Worm (Caenorhabditis elegans): ENCODE data around the gene srg-68.

ce11 chrV:5439068-5439467, 26.2 kb downstream of the srg-68 start, which contains the start of gene snpc-1.3:
- TF ChIP-seq him-1 (tag; optimal IDR thresholded peaks at IDR 0.05) (no peak), W03F9.2 (tag; optimal IDR thresholded peaks at IDR 0.05) (no peak), dao-5 (tag; optimal IDR thresholded peaks at IDR 0.05) (no peak)
